Worm (Caenorhabditis elegans) whole organism, L4/young adult: Measurements from ENCODE around the gene D1086.9.
"Not testable (repeated sequence)": the region's sequence is repeated elsewhere in the genome, so short reads cannot be mapped to it uniquely, and the experiment has no call there.

Experiments
- W03F9.2 ChIP-seq: fragments of 150-350 bp; optimal IDR thresholded peaks from 2 replicates; lab custom pipeline; 2014; ENCODE audit warnings: missing biosample characterization, missing genetic modification characterization
- dao-5 ChIP-seq: sonication (generic microtip); optimal IDR thresholded peaks from 2 replicates; lab custom pipeline; 2016; ENCODE audit warnings: missing genotype, missing genetic modification characterization, moderate library complexity, missing compliant biosample characterization
- him-1 ChIP-seq: sonication (generic microtip); optimal IDR thresholded peaks from 2 replicates; lab custom pipeline; 2016; ENCODE audit warnings: missing genotype, missing genetic modification reagents, missing genetic modification characterization, missing compliant biosample characterization

D1086.9 gene

DNA sequence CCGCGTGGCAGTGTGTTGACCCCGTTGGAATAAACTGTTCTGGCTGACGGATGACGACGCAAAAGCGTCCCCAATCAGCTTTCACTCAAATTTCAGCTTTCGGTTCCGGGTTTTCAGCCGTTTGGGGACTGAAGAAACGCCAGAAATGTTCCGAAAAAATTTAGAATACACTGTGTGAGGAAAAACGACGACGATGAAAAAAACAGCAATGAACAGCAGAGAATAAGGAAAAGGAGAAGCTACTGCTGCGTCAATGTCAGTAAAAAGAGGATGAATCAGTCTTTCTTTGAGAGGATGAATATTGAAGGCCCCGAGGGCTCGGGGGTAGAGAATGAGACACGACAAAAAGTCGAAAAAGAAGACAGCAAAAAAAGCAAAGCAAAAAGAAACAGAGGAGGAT, 24.8 kb downstream of the D1086.9 start:
- no peak for TF ChIP-seq him-1
- TF ChIP-seq dao-5 (tag; lab: Kevin White, UChicago) = no peak
- no peak for TF ChIP-seq W03F9.2

DNA sequence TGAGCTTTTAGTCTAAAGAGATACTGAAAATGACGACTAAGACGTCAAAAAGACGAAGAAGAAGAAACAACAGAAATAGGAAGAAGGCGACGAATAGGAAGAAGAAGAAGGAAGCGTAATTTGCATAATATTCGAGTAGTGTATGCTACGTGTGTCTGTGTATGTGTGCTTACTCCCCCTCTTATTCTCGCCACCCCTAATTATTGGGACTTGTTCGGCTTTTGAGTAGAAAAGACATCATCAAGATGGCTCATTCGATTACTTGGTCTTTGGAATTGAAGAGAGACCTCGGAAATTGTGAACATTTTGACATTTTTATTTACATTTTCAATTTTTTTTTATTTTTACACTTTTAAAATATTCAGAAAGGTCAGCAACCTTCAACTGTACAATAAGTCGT, 26.2 kb downstream of the D1086.9 start:
- TF ChIP-seq W03F9.2 = no peak

DNA sequence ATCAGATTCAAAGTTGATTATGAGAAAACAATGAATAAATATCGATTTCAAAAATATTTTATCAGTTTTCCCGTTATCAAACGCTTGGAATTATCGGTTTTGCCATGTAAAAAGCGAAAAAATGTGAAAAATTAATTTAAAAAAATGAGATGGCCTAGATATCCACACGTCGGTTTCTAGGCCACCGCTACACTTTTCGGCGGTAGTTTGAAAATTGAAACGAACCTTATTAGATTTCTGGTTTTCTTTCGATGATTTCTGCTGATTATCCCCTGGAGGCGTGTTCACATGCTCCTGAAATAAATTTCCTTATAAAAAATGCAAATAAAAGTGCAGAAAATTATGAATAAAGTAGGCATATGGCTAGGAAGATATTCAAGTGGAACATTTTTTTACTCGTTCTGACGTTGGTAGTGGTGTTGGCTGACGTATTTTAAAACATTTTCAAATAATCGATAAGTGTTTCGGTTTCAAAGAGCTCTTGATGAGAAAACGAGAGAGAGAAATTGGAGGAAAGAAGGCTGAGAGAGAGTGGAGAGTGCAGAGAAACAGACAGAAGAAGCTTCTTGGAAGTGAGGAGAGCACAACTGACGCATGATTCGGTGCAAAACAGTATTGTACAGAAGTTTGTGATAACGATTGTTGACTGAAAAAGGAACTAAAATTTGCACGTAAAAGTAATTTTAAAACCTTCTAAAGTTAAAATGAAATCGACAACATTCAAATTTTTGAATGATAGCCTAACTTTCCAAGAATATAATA, 29.1 kb downstream of the D1086.9 start:
- TF ChIP-seq dao-5 (tag; lab: Kevin White, UChicago) = no peak

DNA sequence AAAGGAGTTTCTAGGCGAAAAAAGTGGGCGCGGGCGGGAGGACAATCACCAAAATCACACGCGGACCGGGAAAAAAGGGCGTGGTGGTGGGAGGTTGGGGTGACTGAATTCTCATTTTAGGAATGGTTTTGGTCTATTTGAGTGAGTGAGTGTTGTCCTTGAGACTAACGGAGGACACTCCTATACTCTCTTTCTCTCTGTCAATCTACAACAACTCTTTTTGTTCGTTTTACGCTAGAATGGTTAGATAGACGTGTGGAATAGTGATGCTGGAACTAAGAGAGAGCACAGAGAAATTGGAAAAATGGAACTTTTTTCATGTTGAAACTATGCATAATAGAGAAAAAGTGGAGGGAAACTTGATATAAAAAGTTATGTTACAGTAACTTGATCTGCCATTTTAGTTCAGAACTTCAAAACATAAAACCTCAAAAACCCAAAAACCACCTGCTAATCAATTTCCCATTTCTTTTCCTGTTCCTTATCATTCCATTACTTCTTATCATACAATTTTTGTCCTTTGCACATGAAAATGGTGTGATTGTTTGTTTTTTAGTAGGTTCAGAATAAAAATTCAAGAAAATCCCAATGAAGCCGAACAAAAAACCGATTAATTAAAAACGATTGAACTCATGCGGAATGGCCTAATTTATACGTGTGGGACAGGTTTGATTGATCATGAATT, 30.8 kb downstream of the D1086.9 start:
- TF ChIP-seq him-1 (no peak), W03F9.2 (no peak), dao-5 (tag; lab: Kevin White, UChicago) (no peak)

DNA sequence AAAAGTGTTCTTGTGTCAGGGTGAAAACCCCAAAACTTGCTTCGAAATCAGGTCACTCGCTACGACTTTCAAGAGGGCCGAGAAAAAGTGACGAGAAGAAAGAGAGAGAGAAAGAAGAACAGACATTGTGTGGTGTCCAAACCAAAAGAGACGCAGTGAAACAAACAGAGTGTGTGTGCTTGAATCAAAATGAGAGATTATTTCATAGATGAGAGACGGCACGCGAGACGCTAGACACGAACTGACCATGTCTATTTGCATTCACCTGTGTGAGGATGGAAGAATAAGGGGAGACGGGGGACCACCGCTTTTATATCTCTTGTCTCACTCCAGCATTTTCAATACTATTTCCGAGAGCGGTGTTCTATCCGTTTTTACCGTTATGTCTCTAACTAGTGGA, 32.1 kb downstream of the D1086.9 start:
- TF ChIP-seq dao-5 (tag; lab: Kevin White, UChicago) = no peak

DNA sequence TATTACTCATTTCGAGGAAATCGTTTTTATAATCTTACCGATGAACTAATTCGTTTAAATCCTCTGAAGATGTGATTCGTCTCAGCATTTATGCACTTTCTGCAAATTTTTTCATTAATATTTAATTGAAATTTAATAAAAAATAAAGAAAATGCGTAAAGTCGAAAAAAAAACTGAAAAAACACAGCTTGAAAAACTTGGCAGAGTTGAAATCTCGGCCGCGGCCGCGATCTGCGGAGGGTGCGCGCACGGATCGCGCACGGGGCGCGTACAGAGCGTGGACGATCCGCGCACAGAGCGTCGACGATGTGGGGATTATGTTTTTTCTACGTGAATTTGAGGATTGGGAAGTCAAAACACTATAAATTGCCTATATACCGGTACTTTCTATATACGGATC, 33.7 kb downstream of the D1086.9 start, which contains the start of gene AH10.4:
TSS of gene AH10.4 (minus strand) at position 101 of the 400 bp plus-strand sequence.
- not testable (repeated sequence) for TF ChIP-seq dao-5 (tag; lab: Kevin White, UChicago); him-1; W03F9.2

DNA sequence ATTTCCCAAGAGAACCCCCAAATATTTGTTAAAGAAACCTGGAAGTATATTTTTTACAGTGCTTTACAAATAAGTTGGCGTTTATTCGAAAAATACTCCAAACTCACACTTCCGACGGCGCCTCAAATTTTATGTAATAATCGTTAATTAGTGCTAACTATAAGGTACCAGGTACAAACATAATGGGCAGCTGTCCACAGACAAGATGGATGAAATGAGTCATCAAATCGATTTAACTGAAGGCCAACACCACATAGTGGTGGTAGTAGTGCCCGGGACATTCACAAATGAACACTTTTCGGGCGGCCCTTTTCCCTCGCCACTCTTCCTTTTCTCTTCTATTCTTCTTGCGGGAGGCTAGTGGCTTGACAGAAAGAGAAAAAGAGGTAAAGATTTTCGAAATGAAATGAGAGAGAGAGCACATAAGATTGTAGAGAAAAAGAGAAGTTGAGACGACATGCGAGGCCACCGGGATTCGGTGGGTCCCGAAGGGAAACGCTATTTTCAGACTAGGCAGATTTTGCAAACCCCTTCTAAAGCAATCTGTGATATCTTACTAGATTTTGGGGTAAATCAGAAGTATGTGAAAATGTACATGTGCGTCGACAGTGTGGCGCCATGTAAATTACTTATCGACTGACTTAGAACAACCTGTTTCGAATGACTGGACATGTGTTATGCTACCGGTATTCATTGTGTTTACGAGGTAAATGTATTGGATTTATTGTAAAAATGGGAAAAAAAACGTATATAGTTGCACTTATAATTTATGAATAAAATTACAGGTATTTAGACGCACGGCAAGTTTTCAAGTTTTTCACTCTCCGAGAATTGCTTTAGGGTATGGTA, 35.4 kb downstream of the D1086.9 start:
- TF ChIP-seq dao-5 (tag; lab: Kevin White, UChicago) (no peak), him-1 (no peak)

DNA sequence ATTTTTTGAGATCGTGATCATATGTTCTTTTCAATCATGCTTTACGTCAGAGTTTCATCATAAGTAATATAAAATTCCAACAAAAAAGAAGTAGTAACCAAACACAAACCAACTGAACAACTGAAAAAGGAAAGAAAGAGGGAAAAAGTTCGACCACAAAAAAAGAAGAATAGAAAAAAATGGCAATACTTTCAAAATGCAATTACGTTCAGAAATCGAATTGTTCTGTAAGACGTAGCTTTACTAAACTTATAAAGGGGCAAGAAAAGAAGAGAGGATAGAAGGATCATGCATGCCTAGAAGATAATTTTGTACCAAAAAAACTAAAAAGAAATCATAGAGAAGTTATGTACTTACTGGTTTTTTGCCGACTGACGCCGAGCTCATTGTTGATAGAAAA, 36.7 kb downstream of the D1086.9 start:
- TF ChIP-seq W03F9.2 (no peak), dao-5 (tag; lab: Kevin White, UChicago) (no peak), him-1 (no peak)

DNA sequence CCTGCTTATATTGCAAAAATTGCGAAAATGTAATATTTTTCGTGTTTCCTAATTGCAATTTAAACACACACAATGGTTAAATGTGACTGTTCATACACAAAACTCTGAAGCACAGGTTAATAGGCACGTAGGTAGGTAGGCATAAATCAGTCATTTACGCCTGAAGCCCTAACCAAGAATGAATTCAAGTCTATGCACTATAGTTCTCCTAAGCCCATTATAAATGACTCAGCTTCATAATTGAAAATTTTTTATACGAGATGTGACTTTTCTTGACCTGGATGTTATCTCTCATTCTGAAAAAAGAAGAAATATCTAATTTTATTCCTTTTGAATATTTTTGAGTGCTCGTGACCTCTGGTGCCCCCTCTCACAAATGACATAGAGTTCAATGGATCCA, 37.8 kb downstream of the D1086.9 start:
- TF ChIP-seq him-1 (no peak), dao-5 (tag; lab: Kevin White, UChicago) (no peak), W03F9.2 (no peak)

DNA sequence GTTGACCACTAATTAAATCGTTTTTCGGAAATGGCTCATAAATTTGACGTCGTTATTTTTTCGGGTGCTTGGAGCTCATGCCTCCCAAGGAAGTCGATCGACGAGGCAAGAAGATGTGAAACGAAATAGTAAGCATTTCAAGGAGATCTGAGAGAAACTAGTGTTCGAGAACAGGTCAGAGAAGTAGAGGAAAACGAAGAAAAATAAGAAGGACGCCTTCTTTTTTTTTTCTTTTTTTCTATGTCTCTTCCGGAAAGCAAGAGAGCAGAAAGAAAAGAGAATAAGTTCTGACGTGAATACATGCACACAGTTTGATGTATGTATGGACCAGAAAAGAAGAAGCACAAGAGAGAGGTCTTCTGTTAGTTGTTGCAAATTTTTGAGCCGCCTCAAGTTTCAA, 39.6 kb downstream of the D1086.9 start:
- peak; percentile 7 for TF ChIP-seq W03F9.2
- no peak for TF ChIP-seq dao-5 (tag; lab: Kevin White, UChicago)
- TF ChIP-seq him-1 = peak; percentile 79

DNA sequence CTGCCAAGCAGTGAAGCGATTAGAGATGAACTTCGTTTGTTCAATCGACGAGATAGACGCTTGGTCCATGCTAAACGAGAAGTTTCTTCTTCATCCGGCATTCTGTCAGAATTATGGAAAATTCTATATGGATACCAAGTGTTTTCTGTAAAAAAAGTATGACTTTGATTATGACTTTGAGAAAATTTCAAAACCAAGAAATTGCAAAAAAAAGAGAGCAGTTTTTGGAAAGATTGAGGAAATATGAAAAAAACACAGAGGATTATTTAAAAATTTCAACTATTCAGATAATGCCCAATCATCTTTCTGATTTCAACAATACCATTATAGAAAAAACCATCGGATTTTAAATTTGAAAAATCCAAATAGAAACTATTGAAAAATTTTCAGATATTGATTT, 41.2 kb downstream of the D1086.9 start, which contains the start of gene par-1:
TSS of gene par-1 (minus strand) at position 101 of the 400 bp plus-strand sequence.
- TF ChIP-seq him-1 (no peak), W03F9.2 (no peak), dao-5 (tag; lab: Kevin White, UChicago) (no peak)

DNA sequence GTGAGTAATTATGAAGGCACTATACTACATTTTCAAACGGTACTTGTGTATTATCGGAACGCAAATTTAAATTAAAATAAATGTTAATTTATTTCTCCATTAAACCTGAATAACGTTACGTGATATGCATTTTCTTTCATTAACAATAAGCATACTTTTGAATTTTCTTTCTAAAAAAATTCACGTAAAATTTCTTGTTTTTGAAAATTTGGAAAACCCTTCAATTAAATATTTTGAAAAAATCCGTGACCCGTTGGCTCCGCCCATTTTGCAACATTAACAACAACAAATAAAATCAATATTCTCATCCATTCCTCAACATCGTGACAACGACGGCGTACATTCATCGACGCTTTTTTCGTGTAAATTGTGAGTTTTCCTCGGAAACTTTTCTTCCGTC, 42.1 kb downstream of the D1086.9 start, which contains the start of gene acs-10:
TSS of gene acs-10 (plus strand) at position 301 of the 400 bp plus-strand sequence.
- TF ChIP-seq dao-5 (tag; lab: Kevin White, UChicago) (no peak), W03F9.2 (no peak), him-1 (no peak)

DNA sequence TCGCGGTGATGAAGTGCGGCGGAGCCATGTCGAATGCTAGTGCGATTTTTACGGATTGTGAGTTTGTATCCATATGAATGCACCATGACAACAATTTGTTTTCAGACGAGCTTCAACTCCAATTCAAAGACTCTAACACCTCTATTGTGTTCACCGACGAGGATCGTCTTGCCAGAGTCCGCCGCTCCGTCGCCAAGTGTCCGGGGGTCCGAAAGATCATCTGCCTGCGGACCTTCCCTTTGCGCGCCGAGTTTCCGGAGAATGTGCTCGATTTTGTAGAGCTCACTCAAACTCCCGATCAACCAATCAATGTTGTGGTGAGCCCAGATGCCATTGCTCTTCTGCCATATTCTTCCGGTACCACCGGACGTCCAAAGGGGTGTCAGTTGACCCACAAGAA, 43.0 kb downstream of the D1086.9 start:
- TF ChIP-seq him-1 (no peak), W03F9.2 (no peak), dao-5 (tag; lab: Kevin White, UChicago) (no peak)

DNA sequence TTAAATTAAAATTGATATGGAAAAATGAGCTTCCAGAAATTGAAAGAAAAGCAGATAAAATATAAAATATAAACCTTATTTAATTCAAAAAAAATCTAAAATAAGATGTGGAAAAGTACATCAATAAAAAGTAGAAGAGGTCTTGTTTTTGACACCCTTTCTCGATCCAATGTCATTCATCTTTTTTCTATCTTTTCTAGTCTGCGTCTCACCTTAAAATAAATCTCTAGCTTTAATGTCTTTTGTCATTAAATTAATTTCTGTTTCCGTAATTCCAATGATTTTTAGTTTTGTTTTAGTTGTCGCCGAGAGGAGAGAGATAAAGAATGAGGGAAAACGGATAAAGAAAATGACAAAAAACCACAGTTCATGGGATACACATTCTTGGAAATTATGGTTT, 45.1 kb downstream of the D1086.9 start:
- TF ChIP-seq dao-5 (tag; lab: Kevin White, UChicago) (no peak), W03F9.2 (no peak), him-1 (no peak)

DNA sequence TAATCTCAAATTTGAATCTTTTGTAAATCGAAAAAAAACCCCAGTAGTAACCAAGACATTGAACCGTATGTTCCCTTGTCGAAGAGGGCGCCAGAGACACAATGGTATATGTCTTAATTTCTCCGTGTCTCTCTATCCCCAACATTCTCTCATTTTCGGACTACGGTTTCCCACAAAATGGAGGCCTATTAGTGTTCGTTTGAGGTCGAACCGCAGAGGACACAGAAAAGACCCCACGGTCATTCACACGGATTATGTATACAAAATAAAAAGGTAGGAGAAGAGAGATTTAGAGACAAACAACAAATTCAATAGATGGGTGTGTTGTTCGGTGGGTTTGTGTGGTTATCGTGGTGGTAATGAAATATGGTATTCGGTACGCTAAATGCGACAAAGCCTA, 46.9 kb downstream of the D1086.9 start:
- TF ChIP-seq him-1 (no peak), W03F9.2 (no peak), dao-5 (tag; lab: Kevin White, UChicago) (no peak)
